Worm (Caenorhabditis elegans): ENCODE results near the gene ZK1240.11.

ZK1240.11 gene

ce11 chrII:2366623-2367365 is 41.7 kb downstream of the ZK1240.11 start, which contains the start of the genes F43C11.12 and F16G10.5:
Gene F43C11.12, minus strand, starts transcription at chrII:2366723.
Gene F16G10.5, plus strand, starts transcription at chrII:2367315.
- TF ChIP-seq klf-2 (GFP tag; conservative IDR thresholded peaks at IDR 0.05) (no peak), cog-1 (tag; optimal IDR thresholded peaks at IDR 0.05) (no peak), ztf-23 (GFP tag; IDR thresholded peaks at IDR 0.05) (no peak), med-1 (GFP tag; optimal IDR thresholded peaks at IDR 0.05; ENCODE audit: insufficient read depth) (no peak), ztf-29 (GFP tag; IDR thresholded peaks at IDR 0.05) (no peak), ref-1 (GFP tag; conservative IDR thresholded peaks at IDR 0.05) (no peak), T22C8.4 (GFP tag; IDR thresholded peaks at IDR 0.05) (no peak), tab-1 (GFP tag; IDR thresholded peaks at IDR 0.05) (no peak), flt-1 (GFP tag; IDR thresholded peaks at IDR 0.05) (no peak)

ce11 chrII:2368956-2369355 is 43.9 kb downstream of the ZK1240.11 start, which contains the start of gene hpo-25:
Gene hpo-25, plus strand, starts transcription at chrII:2369256.
- no peak for TF ChIP-seq flt-1 (GFP tag; IDR thresholded peaks at IDR 0.05)
- no peak for TF ChIP-seq ref-1 (GFP tag; conservative IDR thresholded peaks at IDR 0.05)
- no peak for TF ChIP-seq ztf-29 (GFP tag; IDR thresholded peaks at IDR 0.05)
- no peak for TF ChIP-seq cog-1 (tag; optimal IDR thresholded peaks at IDR 0.05)
- TF ChIP-seq T22C8.4 (GFP tag; IDR thresholded peaks at IDR 0.05): no peak

ce11 chrII:2372090-2372489 is 47.0 kb downstream of the ZK1240.11 start, which contains the start of gene F16G10.3:
Gene F16G10.3, plus strand, starts transcription at chrII:2372390.
- TF ChIP-seq T22C8.4 (GFP tag; IDR thresholded peaks at IDR 0.05) (no peak), ztf-23 (GFP tag; IDR thresholded peaks at IDR 0.05) (no peak), cog-1 (tag; optimal IDR thresholded peaks at IDR 0.05) (no peak), ztf-29 (GFP tag; IDR thresholded peaks at IDR 0.05) (no peak), tab-1 (GFP tag; IDR thresholded peaks at IDR 0.05) (no peak), med-1 (GFP tag; optimal IDR thresholded peaks at IDR 0.05; ENCODE audit: insufficient read depth) (no peak), klf-2 (GFP tag; conservative IDR thresholded peaks at IDR 0.05) (no peak)

DNA sequence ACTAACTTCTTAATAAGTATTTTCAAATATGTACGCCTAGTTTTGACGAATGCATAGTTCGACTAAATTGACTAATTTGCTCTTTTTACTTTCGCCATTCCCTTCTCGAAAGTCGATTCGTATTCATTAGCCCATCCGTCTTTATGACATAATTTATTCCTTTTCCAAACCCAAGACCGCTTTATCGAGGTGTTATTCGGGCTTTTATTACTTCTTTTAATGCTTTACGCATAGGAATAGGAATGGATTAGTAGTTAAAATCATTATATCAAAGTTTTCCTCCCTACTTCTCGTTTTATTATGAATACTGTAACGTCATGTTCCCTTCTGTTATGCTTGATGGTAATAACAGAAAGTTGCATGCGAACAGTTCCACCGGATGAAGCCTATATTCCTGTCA is 49.9 kb downstream of the ZK1240.11 start, which contains the start of gene F16G10.2:
Gene F16G10.2, plus strand, starts transcription at position 301 of the 400 bp plus-strand sequence.
- TF ChIP-seq med-1 (GFP tag; optimal IDR thresholded peaks at IDR 0.05; ENCODE audit: insufficient read depth): no peak
- no peak for TF ChIP-seq ztf-23 (GFP tag; IDR thresholded peaks at IDR 0.05)
- no peak for TF ChIP-seq klf-2 (GFP tag; conservative IDR thresholded peaks at IDR 0.05)
- no peak for TF ChIP-seq T22C8.4 (GFP tag; IDR thresholded peaks at IDR 0.05)
- no peak for TF ChIP-seq cog-1 (tag; optimal IDR thresholded peaks at IDR 0.05)
- TF ChIP-seq flt-1 (GFP tag; IDR thresholded peaks at IDR 0.05): no peak
- TF ChIP-seq tab-1 (GFP tag; IDR thresholded peaks at IDR 0.05): no peak
- no peak for TF ChIP-seq ztf-29 (GFP tag; IDR thresholded peaks at IDR 0.05)
- no peak for TF ChIP-seq ref-1 (GFP tag; conservative IDR thresholded peaks at IDR 0.05)
